Fruit fly (Drosophila melanogaster) whole organism, adult: ENCODE data around the gene CG32263.

ENCODE experiments used
- CG11617 ChIP-seq: fragments of 200-800 bp; sonication (Bioruptor generic); optimal IDR thresholded peaks from 2 replicates; lab custom pipeline; 2017; ENCODE audit warnings: mild to moderate bottlenecking, missing biosample characterization, missing genetic modification reagents, missing genetic modification characterization
- CG12768 ChIP-seq: fragments of 200-800 bp; sonication (Bioruptor generic); optimal IDR thresholded peaks from 2 replicates; lab custom pipeline; 2017; ENCODE audit warnings: missing biosample characterization, missing genetic modification characterization, mild to moderate bottlenecking, moderate library complexity, missing genetic modification reagents
- CG14711 ChIP-seq: fragments of 200-800 bp; sonication (Bioruptor generic); optimal IDR thresholded peaks from 2 replicates; lab custom pipeline; 2018; ENCODE audit warnings: missing biosample characterization, mild to moderate bottlenecking, missing genetic modification characterization, moderate library complexity
- CG1620 ChIP-seq: fragments of 200-800 bp; sonication (Bioruptor generic); optimal IDR thresholded peaks from 2 replicates; lab custom pipeline; 2016; ENCODE audit warnings: missing biosample characterization, missing genetic modification characterization
- CG33017 ChIP-seq: fragments of 200-800 bp; sonication (Bioruptor generic); optimal IDR thresholded peaks from 2 replicates; lab custom pipeline; 2018; ENCODE audit warnings: missing biosample characterization, mild to moderate bottlenecking, missing genetic modification characterization, moderate library complexity
- CG5204 ChIP-seq: fragments of 200-800 bp; sonication (Bioruptor generic); optimal IDR thresholded peaks from 2 replicates; lab custom pipeline; 2016; ENCODE audit warnings: missing biosample characterization, missing genetic modification characterization
- CG7045 ChIP-seq: fragments of 200-800 bp; sonication (Bioruptor generic); optimal IDR thresholded peaks from 2 replicates; lab custom pipeline; 2017; ENCODE audit warnings: missing biosample characterization, mild to moderate bottlenecking, missing genetic modification characterization
- CG7101 ChIP-seq: fragments of 200-800 bp; sonication (Bioruptor generic); optimal IDR thresholded peaks from 2 replicates; lab custom pipeline; 2018; ENCODE audit warnings: missing biosample characterization, mild to moderate bottlenecking, missing genetic modification characterization, moderate library complexity
- Clk ChIP-seq: fragments of 200-800 bp; sonication (Bioruptor generic); optimal IDR thresholded peaks from 2 replicates; lab custom pipeline; 2017; ENCODE audit warnings: missing biosample characterization, missing genetic modification characterization
- Crg-1 ChIP-seq: fragments of 200-800 bp; sonication (Bioruptor generic); optimal IDR thresholded peaks from 2 replicates; lab custom pipeline; 2016; ENCODE audit warnings: missing biosample characterization, missing genetic modification characterization
- Hr96 ChIP-seq: fragments of 200-800 bp; sonication (Bioruptor generic); optimal IDR thresholded peaks from 2 replicates; lab custom pipeline; 2016; ENCODE audit warnings: missing biosample characterization, missing genetic modification characterization
- Mnt ChIP-seq: fragments of 200-800 bp; sonication (Bioruptor generic); optimal IDR thresholded peaks from 2 replicates; lab custom pipeline; 2016; ENCODE audit warnings: missing biosample characterization, mild to moderate bottlenecking, missing genetic modification characterization
- bab1 ChIP-seq: fragments of 200-800 bp; sonication (Bioruptor generic); optimal IDR thresholded peaks from 3 replicates; lab custom pipeline; 2019; ENCODE audit warnings: missing biosample characterization, mild to moderate bottlenecking, missing genetic modification characterization, moderate library complexity
- cic ChIP-seq: fragments of 200-800 bp; sonication (Bioruptor generic); optimal IDR thresholded peaks from 2 replicates; lab custom pipeline; 2017; ENCODE audit warnings: missing biosample characterization, mild to moderate bottlenecking, missing genetic modification characterization, moderate library complexity
- cnc ChIP-seq, 2 experiments: fragments of >200 bp; optimal IDR thresholded peaks; 2 replicates each; lab custom pipeline; 2017
- kay ChIP-seq: fragments of 200-800 bp; sonication (Bioruptor generic); peaks from one replicate; lab custom pipeline; 2016; ENCODE audit warnings: missing biosample characterization, missing genetic modification characterization, borderline replicate concordance
- ovo ChIP-seq: fragments of 200-800 bp; sonication (Bioruptor generic); optimal IDR thresholded peaks from 2 replicates; lab custom pipeline; 2016; ENCODE audit warnings: missing biosample characterization, missing genetic modification characterization
- pad ChIP-seq: fragments of 200-800 bp; sonication (Bioruptor generic); optimal IDR thresholded peaks from 3 replicates; lab custom pipeline; 2017; ENCODE audit warnings: missing biosample characterization, missing genetic modification characterization, mild to moderate bottlenecking, moderate library complexity, missing genetic modification reagents
- tj ChIP-seq: fragments of 200-800 bp; sonication (Bioruptor generic); optimal IDR thresholded peaks from 3 replicates; lab custom pipeline; 2017; ENCODE audit warnings: missing biosample characterization, mild to moderate bottlenecking, missing genetic modification characterization, moderate library complexity
- toe ChIP-seq: fragments of 200-800 bp; sonication (Bioruptor generic); optimal IDR thresholded peaks from 2 replicates; lab custom pipeline; 2016; ENCODE audit warnings: missing biosample characterization, missing genetic modification characterization

The CG32263 gene

DNA sequence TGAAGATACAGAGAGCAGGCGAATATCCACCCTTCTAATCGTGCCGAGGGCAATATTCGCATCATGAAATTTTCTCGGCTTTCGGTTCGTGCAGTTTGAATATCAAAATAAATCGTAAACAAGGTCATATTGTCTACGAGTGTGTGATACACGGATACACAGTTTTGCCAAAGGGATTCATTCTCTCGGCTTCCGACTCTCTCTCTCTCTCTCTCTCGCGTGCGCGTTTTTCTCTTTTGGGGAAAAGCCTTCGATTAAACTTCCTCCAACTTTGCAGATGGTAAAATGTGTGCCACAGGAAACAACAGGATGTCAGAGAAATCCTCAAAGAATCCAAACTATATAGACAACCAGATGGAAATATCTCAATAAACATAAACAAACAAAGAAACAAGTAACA lies 17.2 kb upstream of the CG32263 start:
- peak; percentile 35 for TF ChIP-seq kay (GFP tag; lab: Kevin White, UChicago)
- no peak for TF ChIP-seq CG14711 (tag; lab: Kevin White, UChicago)

- TF ChIP-seq pad (GFP tag; lab: Kevin White, UChicago), result peak; percentile 38
- TF ChIP-seq Clk, result peak; percentile 52
- no peak for TF ChIP-seq ovo
- TF ChIP-seq toe, result no peak
- peak; percentile 47 for TF ChIP-seq tj (GFP tag; lab: Kevin White, UChicago)
- peak; percentile 90 for TF ChIP-seq CG7045 (GFP tag; lab: Kevin White, UChicago)
- no peak for TF ChIP-seq kay (GFP tag; lab: Kevin White, UChicago)
- TF ChIP-seq CG14711 (tag; lab: Kevin White, UChicago), result peak; percentile 83
- TF ChIP-seq CG5204 (GFP tag; lab: Kevin White, UChicago), result peak; percentile 57
- TF ChIP-seq CG11617, result peak; percentile 68
- no peak for TF ChIP-seq Crg-1 (GFP tag; lab: Kevin White, UChicago)
- no peak for TF ChIP-seq CG1620 (GFP tag; lab: Kevin White, UChicago)
- no peak for TF ChIP-seq Hr96 (GFP tag; lab: Kevin White, UChicago)
- no peak for TF ChIP-seq bab1 (GFP tag; lab: Kevin White, UChicago)
- peak; percentile 88 for TF ChIP-seq CG7101 (tag; lab: Kevin White, UChicago)
- TF ChIP-seq Mnt (GFP tag; lab: Kevin White, UChicago), result no peak
- no peak for TF ChIP-seq cnc (optimal IDR thresholded peaks at IDR 0.05; lab: Kevin White, UChicago)
- peak; percentile 95 for TF ChIP-seq CG33017
- peak; percentile 88 for TF ChIP-seq CG12768 (GFP tag; lab: Kevin White, UChicago)
- peak; percentile 38 for TF ChIP-seq cic
Observed at dm6 chr3L:3826541-3826940, 15.6 kb upstream of the CG32263 start.

DNA sequence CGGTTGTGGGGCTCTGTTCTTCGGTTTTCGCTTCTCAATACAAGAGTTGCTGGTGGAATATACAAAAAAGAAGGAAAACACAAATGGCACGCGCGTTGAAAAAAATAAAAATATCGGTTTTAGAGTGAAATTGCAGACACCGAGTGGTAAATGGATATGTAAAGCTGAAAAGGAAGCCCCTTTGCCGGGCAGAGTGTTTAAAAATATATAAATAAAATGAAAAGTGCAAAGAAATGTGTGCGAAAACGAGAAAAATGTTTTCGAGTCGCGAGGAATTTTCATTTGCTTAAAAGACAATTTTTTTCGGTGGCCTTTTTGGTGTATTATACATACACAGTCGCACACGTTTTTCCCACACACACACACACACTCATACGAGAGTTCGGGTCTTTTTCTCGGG lies 15.0 kb upstream of the CG32263 start:
- TF ChIP-seq CG11617, result no peak
- TF ChIP-seq kay (GFP tag; lab: Kevin White, UChicago), result no peak
- TF ChIP-seq tj (GFP tag; lab: Kevin White, UChicago), result no peak
- no peak for TF ChIP-seq CG5204 (GFP tag; lab: Kevin White, UChicago)
- no peak for TF ChIP-seq Hr96 (GFP tag; lab: Kevin White, UChicago)
- TF ChIP-seq Crg-1 (GFP tag; lab: Kevin White, UChicago), result no peak
- TF ChIP-seq toe, result no peak
- no peak for TF ChIP-seq CG33017
- no peak for TF ChIP-seq Mnt (GFP tag; lab: Kevin White, UChicago)
- no peak for TF ChIP-seq CG7101 (tag; lab: Kevin White, UChicago)
- no peak for TF ChIP-seq CG7045 (GFP tag; lab: Kevin White, UChicago)
- no peak for TF ChIP-seq bab1 (GFP tag; lab: Kevin White, UChicago)
- TF ChIP-seq CG12768 (GFP tag; lab: Kevin White, UChicago), result no peak
- TF ChIP-seq cic, result no peak
- no peak for TF ChIP-seq Clk
- TF ChIP-seq cnc (optimal IDR thresholded peaks at IDR 0.05; lab: Kevin White, UChicago), result no peak
- no peak for TF ChIP-seq ovo
- TF ChIP-seq CG14711 (tag; lab: Kevin White, UChicago), result no peak
- TF ChIP-seq CG1620 (GFP tag; lab: Kevin White, UChicago), result no peak

dm6 chr3L:3825485-3825813 lies 14.5 kb upstream of the CG32263 start:
- TF ChIP-seq CG7101 (tag; lab: Kevin White, UChicago) (no peak), cnc (optimal IDR thresholded peaks at IDR 0.05; lab: Kevin White, UChicago) (no peak), CG14711 (tag; lab: Kevin White, UChicago) (no peak), cic (no peak), Clk (no peak)

dm6 chr3L:3824790-3825484 lies 14.0 kb upstream of the CG32263 start, which contains the start of gene Rdh:
Rdh (plus strand) TSS chr3L:3825449.
- peak; percentile 0 for TF ChIP-seq cic
- TF ChIP-seq CG7045 (GFP tag; lab: Kevin White, UChicago), result peak; percentile 90
- TF ChIP-seq CG7101 (tag; lab: Kevin White, UChicago), result peak; percentile 71
- TF ChIP-seq Hr96 (GFP tag; lab: Kevin White, UChicago), result no peak
- peak; percentile 88 for TF ChIP-seq CG12768 (GFP tag; lab: Kevin White, UChicago)
- peak; percentile 71 for TF ChIP-seq CG5204 (GFP tag; lab: Kevin White, UChicago)
- TF ChIP-seq CG11617, result peak; percentile 49
- peak; percentile 14 for TF ChIP-seq tj (GFP tag; lab: Kevin White, UChicago)
- no peak for TF ChIP-seq Crg-1 (GFP tag; lab: Kevin White, UChicago)
- TF ChIP-seq CG1620 (GFP tag; lab: Kevin White, UChicago), result no peak
- peak; percentile 12 for TF ChIP-seq toe
- no peak for TF ChIP-seq kay (GFP tag; lab: Kevin White, UChicago)
- peak; percentile 85 for TF ChIP-seq Clk
- no peak for TF ChIP-seq cnc (optimal IDR thresholded peaks at IDR 0.05; lab: Kevin White, UChicago)
- TF ChIP-seq bab1 (GFP tag; lab: Kevin White, UChicago), result no peak
- TF ChIP-seq ovo, result no peak
- peak; percentile 35 for TF ChIP-seq CG14711 (tag; lab: Kevin White, UChicago)
- peak; percentile 40 for TF ChIP-seq pad (GFP tag; lab: Kevin White, UChicago)
- TF ChIP-seq CG33017, result peak; percentile 82
- no peak for TF ChIP-seq Mnt (GFP tag; lab: Kevin White, UChicago)

DNA sequence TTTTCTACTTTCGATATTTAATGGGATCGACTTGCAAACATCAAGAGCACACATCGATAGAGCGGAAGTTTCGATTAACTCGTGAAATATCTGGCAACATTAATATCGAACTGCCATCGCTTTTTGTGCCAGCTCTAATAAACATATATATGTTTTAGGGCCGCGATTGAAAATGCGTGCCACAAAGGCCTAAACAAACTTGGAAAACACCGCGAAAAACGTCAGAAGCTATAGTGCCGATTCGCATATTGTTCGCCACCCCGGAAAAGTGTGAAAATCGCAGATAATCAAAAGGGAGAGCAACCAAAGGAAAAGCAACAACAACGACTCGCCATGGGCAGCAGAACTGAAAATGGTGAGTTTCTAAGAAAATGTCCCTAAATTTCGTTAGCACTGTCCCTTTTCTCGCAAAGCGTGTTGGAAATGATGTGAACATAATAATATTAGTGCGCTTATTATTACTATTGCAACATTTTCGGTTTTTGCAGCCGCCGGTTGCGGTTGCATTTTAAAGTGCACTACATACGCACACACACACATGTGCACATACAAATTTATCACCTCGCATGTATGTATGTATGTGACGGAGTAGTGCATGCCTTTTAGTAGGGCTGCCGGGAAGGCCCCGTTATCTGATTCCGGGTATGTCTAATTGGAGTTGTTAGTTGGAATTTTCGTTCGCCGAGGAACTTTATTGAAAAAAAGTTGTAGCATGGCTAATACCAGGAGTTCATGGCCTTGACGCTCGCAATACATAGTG lies 7.8 kb upstream of the CG32263 start, which contains the start of gene enc:
enc (plus strand) TSS at position 114 of the 760 bp plus-strand sequence.
- TF ChIP-seq Mnt (GFP tag; lab: Kevin White, UChicago) (peak; percentile 19), CG11617 (peak; percentile 32), Clk (no peak), CG1620 (GFP tag; lab: Kevin White, UChicago) (peak; percentile 1), bab1 (GFP tag; lab: Kevin White, UChicago) (no peak), CG33017 (no peak), ovo (no peak), toe (peak; percentile 32), cic (no peak), pad (GFP tag; lab: Kevin White, UChicago) (no peak)
